Worm (Caenorhabditis elegans): ENCODE results near the gene ges-1.

DNA sequence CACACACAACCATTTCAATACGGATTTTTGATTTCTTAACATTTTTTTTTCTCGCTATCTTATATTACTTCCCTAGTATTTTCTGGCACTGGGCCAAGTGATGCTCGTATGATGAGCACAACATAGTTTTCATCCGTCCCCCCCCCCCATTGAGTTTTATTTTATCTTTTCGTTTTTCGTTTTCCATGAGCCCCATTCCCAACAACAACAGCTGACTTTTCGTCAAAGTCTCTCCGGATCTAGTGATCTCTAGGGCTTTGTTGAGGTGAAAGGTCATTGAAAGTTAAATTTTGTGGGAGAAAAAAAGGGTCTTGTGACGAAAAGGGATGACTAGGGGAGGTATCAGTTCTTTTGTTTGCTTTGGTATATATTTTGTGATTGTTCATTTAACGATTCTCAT, 48.9 kb upstream of the ges-1 start:
- TF ChIP-seq nhr-27 (tag; optimal IDR thresholded peaks at IDR 0.05) (no peak), F57A8.1 (GFP tag; optimal IDR thresholded peaks at IDR 0.05) (no peak), F57C9.4 (tag; optimal IDR thresholded peaks at IDR 0.05) (no peak), sdz-38 (tag; optimal IDR thresholded peaks at IDR 0.05) (no peak), ztf-22 (GFP tag; optimal IDR thresholded peaks at IDR 0.05) (no peak), ama-1 (optimal IDR thresholded peaks at IDR 0.05) (no peak), ama-1 (GFP tag; optimal IDR thresholded peaks at IDR 0.05) (no peak), F52B5.7 (tag; optimal IDR thresholded peaks at IDR 0.05) (no peak)
